Worm (Caenorhabditis elegans): ENCODE measurements around the gene C10C5.3.
A peak's percentile ranks its signal among the peaks of the same experiment; 100 is the strongest.

The C10C5.3 gene

DNA sequence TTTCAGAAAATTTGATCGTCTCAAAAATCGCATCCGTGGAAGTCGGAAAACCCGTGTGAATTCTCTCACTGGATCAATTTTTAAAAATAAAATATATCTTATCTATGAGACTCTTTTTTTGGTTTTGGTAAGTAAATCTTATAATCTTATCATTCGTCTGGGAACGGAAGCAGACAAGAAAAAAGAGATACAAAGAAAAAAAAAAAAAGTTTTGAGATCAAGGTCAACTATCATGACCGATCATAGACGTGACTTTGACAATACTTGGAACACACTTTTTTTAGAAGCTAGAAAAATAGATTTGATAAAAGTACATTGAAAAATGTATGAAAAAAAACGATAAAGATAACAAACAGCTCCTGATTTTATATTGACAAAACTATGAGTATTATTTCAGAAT is 1.9 kb downstream of the C10C5.3 start:
- TF ChIP-seq W03F9.2 (tag; optimal IDR thresholded peaks at IDR 0.05) (no peak), dao-5 (tag; optimal IDR thresholded peaks at IDR 0.05) (no peak)

DNA sequence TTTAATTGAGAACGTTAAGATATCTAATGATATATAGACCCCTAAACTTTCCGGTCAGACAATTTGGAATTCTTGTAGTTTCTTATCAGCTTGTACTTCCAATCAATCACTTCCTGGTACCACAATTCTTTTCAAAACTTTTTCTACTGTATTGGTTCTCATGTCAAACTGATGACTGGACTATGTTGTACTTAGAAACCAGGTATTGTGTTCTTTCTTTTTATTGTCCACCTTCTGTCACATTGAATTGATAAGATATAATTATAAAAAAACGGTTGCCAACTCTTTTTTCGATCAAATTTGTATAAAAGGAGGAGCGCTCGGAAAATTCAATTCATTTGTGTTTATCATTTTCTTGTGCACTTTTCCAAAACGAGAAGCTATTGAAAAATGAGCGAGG is 3.6 kb downstream of the C10C5.3 start, which contains the start of gene C10C5.4:
TSS of gene C10C5.4 (plus strand) at position 281 of the 400 bp plus-strand sequence.
- TF ChIP-seq W03F9.2 (tag; optimal IDR thresholded peaks at IDR 0.05) (no peak), dao-5 (tag; optimal IDR thresholded peaks at IDR 0.05) (no peak), him-1 (tag; optimal IDR thresholded peaks at IDR 0.05) (no peak)

DNA sequence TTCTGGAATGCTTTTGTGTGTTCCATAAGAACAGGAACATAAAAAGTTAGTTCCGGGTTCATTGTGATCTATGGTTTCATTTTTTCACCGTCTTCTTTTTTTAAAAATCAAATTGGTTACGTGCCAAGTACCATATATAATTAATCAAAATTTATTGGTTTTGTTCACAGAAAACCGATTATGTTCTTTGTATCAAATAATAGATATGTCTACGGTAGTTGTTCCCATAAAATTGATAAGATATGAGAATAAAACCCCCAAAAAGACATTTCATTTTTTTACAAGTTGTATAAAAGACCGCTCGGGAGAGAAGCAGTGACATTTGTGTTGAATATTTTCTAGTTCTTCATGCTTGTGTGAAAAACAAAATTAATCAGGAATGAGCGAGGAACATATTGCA is 6.5 kb downstream of the C10C5.3 start, which contains the start of gene C10C5.5:
TSS of gene C10C5.5 (plus strand) at position 301 of the 400 bp plus-strand sequence.
- TF ChIP-seq dao-5 (tag; optimal IDR thresholded peaks at IDR 0.05) (no peak), him-1 (tag; optimal IDR thresholded peaks at IDR 0.05) (no peak), W03F9.2 (tag; optimal IDR thresholded peaks at IDR 0.05) (no peak)

DNA sequence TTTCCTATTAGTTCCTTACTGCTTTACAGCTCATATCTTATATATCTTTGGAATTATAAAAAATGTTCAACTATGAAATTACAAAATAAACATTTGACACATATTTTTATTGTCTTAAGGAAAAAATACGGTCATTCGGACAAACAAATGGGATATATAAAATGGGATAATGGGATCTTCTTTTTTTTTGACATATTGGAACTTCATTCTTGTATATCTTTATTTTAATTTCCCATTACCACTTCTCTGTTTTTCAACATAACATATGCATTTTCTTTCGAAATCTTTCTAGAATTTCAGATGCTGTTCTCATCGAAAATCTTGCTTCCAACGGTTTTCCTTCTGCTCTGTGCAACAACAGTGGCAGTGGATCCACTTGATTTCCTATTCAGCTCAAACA is 10.2 kb downstream of the C10C5.3 start, which contains the start of gene C10C5.7:
TSS of gene C10C5.7 (plus strand) at position 301 of the 400 bp plus-strand sequence.
- TF ChIP-seq dao-5 (tag; optimal IDR thresholded peaks at IDR 0.05): no peak
- no peak for TF ChIP-seq W03F9.2 (tag; optimal IDR thresholded peaks at IDR 0.05)
- TF ChIP-seq him-1 (tag; optimal IDR thresholded peaks at IDR 0.05): no peak

DNA sequence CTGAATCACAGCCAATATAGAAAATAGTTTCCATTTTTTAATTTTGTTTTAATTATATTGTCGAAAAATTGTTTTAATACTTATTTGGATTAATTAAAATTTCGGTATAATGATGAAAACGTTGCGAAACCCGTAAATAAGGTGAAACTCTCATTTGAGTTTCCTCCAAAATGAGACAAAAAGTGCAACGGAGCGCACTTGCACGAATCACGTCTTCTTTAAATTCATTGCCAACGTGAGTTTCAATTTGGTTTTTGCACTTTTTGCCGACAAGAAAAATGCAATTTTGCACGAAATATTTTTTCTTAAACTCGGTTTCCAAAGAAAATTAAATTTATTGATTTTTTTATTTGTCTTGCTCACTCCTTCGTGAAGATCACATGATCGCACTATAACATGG is 11.4 kb downstream of the C10C5.3 start, which contains the start of gene daf-15:
TSS of gene daf-15 (plus strand) at position 171 of the 400 bp plus-strand sequence.
- TF ChIP-seq W03F9.2 (tag; optimal IDR thresholded peaks at IDR 0.05): peak; percentile 30
- no peak for TF ChIP-seq dao-5 (tag; optimal IDR thresholded peaks at IDR 0.05)

DNA sequence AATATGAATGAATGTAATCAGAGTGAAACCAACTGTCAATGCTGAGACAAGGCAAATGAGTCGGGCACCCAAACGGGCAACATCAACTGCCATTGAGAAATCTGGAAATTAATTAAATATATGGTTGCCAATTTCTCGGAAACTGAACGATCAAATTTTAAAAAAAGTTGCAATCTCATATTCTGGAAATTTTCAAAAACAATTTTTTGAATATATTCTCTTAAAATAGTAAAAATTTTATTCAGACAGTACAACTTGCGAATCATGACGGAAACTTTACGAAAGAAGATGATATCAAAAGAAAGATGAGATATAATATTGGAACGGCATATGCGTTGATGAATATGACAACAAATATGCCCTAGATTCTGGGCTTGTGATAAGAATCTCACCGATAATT is 21.5 kb downstream of the C10C5.3 start, which contains the start of gene col-121:
TSS of gene col-121 (minus strand) at position 101 of the 400 bp plus-strand sequence.
- TF ChIP-seq dao-5 (tag; optimal IDR thresholded peaks at IDR 0.05) (no peak), him-1 (tag; optimal IDR thresholded peaks at IDR 0.05) (no peak), W03F9.2 (tag; optimal IDR thresholded peaks at IDR 0.05) (no peak)

DNA sequence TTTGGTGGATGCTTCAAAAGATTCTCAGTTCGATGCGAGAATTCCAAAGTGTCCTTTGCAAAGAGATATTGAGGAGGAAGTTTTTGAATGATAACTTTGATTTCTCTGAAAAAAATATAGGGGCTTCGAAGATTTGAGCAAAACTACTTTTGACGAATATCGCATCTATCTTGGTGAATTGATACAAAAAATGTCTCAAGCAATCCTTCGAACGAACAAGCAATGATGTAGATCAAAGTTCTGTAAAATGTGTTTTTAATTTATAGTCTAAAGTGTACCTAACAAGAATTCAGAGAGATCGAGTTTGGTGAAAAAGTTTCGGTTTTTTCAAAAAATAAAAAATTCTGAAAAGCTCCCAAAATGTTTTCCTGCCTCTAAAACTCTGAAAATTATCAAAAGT is 22.6 kb downstream of the C10C5.3 start, which contains the start of gene F56D5.3:
TSS of gene F56D5.3 (plus strand) at position 301 of the 400 bp plus-strand sequence.
- TF ChIP-seq W03F9.2 (tag; optimal IDR thresholded peaks at IDR 0.05) (no peak), dao-5 (tag; optimal IDR thresholded peaks at IDR 0.05) (no peak), him-1 (tag; optimal IDR thresholded peaks at IDR 0.05) (no peak)

DNA sequence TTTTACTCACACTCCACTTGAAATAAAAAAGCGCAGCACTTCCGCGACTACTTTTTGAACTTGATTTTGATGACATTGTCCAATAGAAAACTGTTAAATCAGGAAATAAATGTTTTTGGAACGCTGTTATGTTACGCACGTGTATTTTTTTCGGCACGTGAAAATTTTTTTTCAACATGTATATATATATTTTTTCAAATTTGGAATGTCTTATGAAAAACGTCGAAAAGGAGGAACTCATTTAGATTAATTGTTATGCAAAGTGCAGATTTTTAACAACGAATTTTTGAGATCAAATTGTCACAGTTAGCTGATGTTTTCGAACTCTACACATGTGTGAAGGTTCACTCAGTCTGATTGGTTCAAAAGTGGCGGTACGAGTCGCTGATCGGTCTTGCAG is 23.9 kb downstream of the C10C5.3 start, which contains the start of gene F56D5.2:
TSS of gene F56D5.2 (minus strand) at position 101 of the 400 bp plus-strand sequence.
- no peak for TF ChIP-seq W03F9.2 (tag; optimal IDR thresholded peaks at IDR 0.05)
- no peak for TF ChIP-seq dao-5 (tag; optimal IDR thresholded peaks at IDR 0.05)
- TF ChIP-seq him-1 (tag; optimal IDR thresholded peaks at IDR 0.05): no peak

DNA sequence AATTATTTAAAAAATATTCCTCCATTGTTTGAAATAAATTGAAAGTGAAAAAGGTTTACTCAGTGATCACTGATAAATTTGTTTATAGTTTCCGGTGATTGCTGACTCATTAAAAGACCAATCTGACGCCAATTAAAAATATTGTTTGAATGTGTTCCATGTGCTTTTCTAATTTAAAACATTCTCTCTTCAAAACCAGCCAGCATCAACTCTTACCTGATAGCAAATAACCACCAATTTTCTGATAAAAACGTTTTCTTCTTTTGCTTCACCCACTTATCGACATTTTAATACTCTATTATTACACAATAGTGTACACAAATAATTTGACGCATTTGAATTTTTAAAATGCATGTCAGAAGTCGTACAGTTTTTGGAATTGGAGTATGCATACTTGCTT is 27.1 kb downstream of the C10C5.3 start, which contains the start of gene F56D5.6:
TSS of gene F56D5.6 (plus strand) at position 208 of the 400 bp plus-strand sequence.
- TF ChIP-seq dao-5 (tag; optimal IDR thresholded peaks at IDR 0.05): no peak
- no peak for TF ChIP-seq W03F9.2 (tag; optimal IDR thresholded peaks at IDR 0.05)
- no peak for TF ChIP-seq him-1 (tag; optimal IDR thresholded peaks at IDR 0.05)

DNA sequence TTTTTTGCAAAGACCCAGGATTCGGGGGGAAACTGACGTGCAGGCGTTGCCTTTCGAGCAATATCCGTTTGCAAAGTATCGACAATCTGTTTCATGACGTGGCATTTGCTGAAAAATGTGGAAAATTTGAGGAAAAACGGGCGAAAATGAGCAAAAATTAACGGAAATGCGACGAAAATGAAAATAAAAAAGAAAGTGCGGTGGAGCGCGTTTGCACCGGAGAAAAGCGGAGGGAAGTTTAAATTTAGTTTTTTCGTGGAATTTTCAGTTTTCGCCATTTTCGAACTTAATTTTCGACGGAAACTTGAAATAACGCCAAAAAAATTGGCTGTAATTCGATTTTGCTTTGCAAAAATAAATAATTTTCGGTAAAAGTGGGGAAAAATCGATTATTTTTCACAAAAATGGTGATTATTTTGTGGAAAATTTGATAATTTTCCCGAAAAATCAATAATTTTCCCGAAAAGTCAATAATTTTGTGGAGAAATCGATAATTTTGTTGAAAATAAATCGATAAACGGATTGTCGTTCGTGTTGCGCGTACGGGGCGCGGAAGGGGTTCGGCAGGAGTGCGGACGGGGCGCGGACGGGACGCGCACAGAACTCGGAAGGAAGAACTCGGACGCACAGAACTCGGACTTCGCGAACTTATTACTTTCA is 29.3 kb downstream of the C10C5.3 start:
- TF ChIP-seq dao-5 (tag; optimal IDR thresholded peaks at IDR 0.05) (no peak), W03F9.2 (tag; optimal IDR thresholded peaks at IDR 0.05) (no peak), him-1 (tag; optimal IDR thresholded peaks at IDR 0.05) (no peak)

DNA sequence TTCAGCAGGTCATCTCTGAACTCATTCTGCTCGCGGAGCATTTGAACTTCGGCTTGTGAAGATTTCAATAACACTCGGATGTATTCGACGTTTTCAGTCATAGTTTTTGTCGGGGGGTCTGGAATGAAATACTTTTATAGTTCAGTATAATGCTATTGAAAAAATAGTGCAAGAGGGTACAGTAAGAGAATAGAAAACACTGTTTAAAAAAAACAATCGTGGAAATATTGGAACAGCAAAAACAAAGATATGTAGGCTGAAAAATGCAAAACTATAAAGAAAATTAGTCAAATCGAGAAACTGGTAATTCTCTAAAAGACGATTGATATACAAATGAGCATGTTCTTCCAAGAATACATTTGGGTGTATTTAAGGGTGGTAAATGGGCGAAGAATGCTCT is 33.4 kb downstream of the C10C5.3 start, which contains the start of gene F56D5.5:
TSS of gene F56D5.5 (minus strand) at position 101 of the 400 bp plus-strand sequence.
- TF ChIP-seq him-1 (tag; optimal IDR thresholded peaks at IDR 0.05): no peak
- TF ChIP-seq W03F9.2 (tag; optimal IDR thresholded peaks at IDR 0.05): no peak
- no peak for TF ChIP-seq dao-5 (tag; optimal IDR thresholded peaks at IDR 0.05)

DNA sequence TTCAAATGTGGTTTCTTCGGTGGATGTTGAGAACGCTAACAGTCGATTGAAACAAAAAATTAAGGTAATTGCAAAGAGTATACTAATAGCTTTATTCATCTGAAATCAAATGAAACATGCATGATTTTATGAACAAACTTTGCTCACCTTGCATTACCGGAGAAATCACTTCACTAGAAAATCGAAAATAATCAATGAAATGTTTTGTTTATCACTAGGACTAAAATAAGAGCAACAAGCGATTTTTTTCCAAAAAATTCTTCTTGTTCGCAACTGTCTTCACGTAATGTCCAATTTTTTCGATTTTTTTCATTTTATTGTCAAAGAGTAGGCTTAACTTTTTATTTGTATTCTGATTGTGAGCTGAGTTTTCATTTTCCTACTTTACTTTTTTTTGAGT is 47.8 kb downstream of the C10C5.3 start, which contains the start of gene F56D5.9:
TSS of gene F56D5.9 (minus strand) at position 101 of the 400 bp plus-strand sequence.
- no peak for TF ChIP-seq dao-5 (tag; optimal IDR thresholded peaks at IDR 0.05)
- no peak for TF ChIP-seq W03F9.2 (tag; optimal IDR thresholded peaks at IDR 0.05)
- no peak for TF ChIP-seq him-1 (tag; optimal IDR thresholded peaks at IDR 0.05)

DNA sequence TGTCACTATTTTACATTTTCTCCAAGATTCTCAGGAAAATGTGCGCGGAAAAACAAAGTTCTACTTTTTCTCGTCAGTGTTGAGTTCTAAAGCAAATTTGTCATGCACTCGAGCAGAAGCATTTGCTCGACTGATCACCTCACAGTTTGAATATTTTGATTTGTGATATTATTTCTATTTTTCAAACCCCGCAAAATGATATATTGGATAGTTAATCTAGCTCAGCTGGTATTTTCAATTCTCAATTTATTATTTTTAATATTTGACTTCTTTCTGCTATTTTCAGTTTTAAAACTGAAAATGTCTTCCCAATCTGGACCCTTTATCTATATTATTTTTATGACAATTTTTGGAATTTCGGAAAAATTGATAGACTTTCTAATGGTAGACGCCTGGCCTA is 48.5 kb downstream of the C10C5.3 start, which contains the start of gene srxa-2:
TSS of gene srxa-2 (plus strand) at position 301 of the 400 bp plus-strand sequence.
- no peak for TF ChIP-seq dao-5 (tag; optimal IDR thresholded peaks at IDR 0.05)
- TF ChIP-seq him-1 (tag; optimal IDR thresholded peaks at IDR 0.05): no peak
- no peak for TF ChIP-seq W03F9.2 (tag; optimal IDR thresholded peaks at IDR 0.05)

Data from whole organism, L4/young adult.